ENCODE assay signal across 4 worm cellular contexts in genomic region chrII:8012071-8013031, ce11.
TF ChIP-seq lines count a peak whose summit lies in the region.

DH11.2 (plus strand) TSS chrII:8012816.

TF ChIP-seq in whole organism, L1 larva, 84 proteins besides CTCF, POLR2A, EP300 and RAD21 (continued from another document):
- TF ChIP-seq nhr-237 (tag; optimal IDR thresholded peaks at IDR 0.05; lab: Kevin White, UChicago): no peak
- peak; percentile 33 for TF ChIP-seq lin-14 (GFP tag; optimal IDR thresholded peaks at IDR 0.05; lab: Kevin White, UChicago)
- TF ChIP-seq ceh-90 (tag; optimal IDR thresholded peaks at IDR 0.05; lab: Kevin White, UChicago): no peak
- peak; percentile 27 for TF ChIP-seq lir-3 (tag; optimal IDR thresholded peaks at IDR 0.05; lab: Kevin White, UChicago; ENCODE audit: poor library complexity)
- no peak for TF ChIP-seq egl-27 (tag; optimal IDR thresholded peaks at IDR 0.05; lab: Kevin White, UChicago)
- TF ChIP-seq elt-2 (tag; optimal IDR thresholded peaks at IDR 0.05; lab: Kevin White, UChicago): peak; percentile 49
- peak in 1 of 2 experiments; percentile 1 for TF ChIP-seq lsy-2 (tag; optimal IDR thresholded peaks at IDR 0.05; lab: Kevin White, UChicago)
- TF ChIP-seq aha-1 (tag; optimal IDR thresholded peaks at IDR 0.05; lab: Kevin White, UChicago): no peak
- TF ChIP-seq nhr-19 (GFP tag; conservative IDR thresholded peaks at IDR 0.05; lab: Robert Waterston, UW): peak; percentile 51
- TF ChIP-seq skn-1 (tag; optimal IDR thresholded peaks at IDR 0.05; lab: Kevin White, UChicago): no peak
- TF ChIP-seq C16A3.4 (tag; optimal IDR thresholded peaks at IDR 0.05; lab: Kevin White, UChicago): peak; percentile 44
- no peak for TF ChIP-seq nhr-12 (tag; optimal IDR thresholded peaks at IDR 0.05; lab: Kevin White, UChicago)
- TF ChIP-seq efl-3 (GFP tag; optimal IDR thresholded peaks at IDR 0.05; lab: Kevin White, UChicago): no peak
- peak in 1 of 2 experiments; percentile 62 for TF ChIP-seq mdl-1 (tag; optimal IDR thresholded peaks at IDR 0.05; lab: Kevin White, UChicago)
- TF ChIP-seq tlp-1 (tag; optimal IDR thresholded peaks at IDR 0.05; lab: Kevin White, UChicago): no peak
- no peak for TF ChIP-seq ceh-82 (tag; optimal IDR thresholded peaks at IDR 0.05; lab: Kevin White, UChicago)
- no peak for TF ChIP-seq snpc-4 (tag; optimal IDR thresholded peaks at IDR 0.05; lab: Kevin White, UChicago)
- TF ChIP-seq nhr-20 (tag; optimal IDR thresholded peaks at IDR 0.05; lab: Kevin White, UChicago): peak; percentile 65
- peak; percentile 73 for TF ChIP-seq nhr-71 (tag; optimal IDR thresholded peaks at IDR 0.05; lab: Kevin White, UChicago)
- no peak for TF ChIP-seq xbp-1 (tag; optimal IDR thresholded peaks at IDR 0.05; lab: Kevin White, UChicago)
- TF ChIP-seq fos-1 (tag; optimal IDR thresholded peaks at IDR 0.05; lab: Kevin White, UChicago): no peak
- peak; percentile 62 for TF ChIP-seq unc-130 (tag; optimal IDR thresholded peaks at IDR 0.05; lab: Kevin White, UChicago)
- peak; percentile 37 for TF ChIP-seq mep-1 (tag; optimal IDR thresholded peaks at IDR 0.05; lab: Kevin White, UChicago)
- no peak for TF ChIP-seq fkh-10 (GFP tag; optimal IDR thresholded peaks at IDR 0.05; lab: Kevin White, UChicago)
- no peak for TF ChIP-seq hlh-4 (tag; optimal IDR thresholded peaks at IDR 0.05; lab: Kevin White, UChicago)
- no peak for TF ChIP-seq sox-4 (tag; optimal IDR thresholded peaks at IDR 0.05; lab: Kevin White, UChicago)
- TF ChIP-seq nhr-85 (tag; lab: Kevin White, UChicago): peak; percentile 74
- peak; percentile 21 for TF ChIP-seq swsn-7 (tag; optimal IDR thresholded peaks at IDR 0.05; lab: Kevin White, UChicago)
- TF ChIP-seq nhr-47 (tag; optimal IDR thresholded peaks at IDR 0.05; lab: Kevin White, UChicago): no peak
- TF ChIP-seq hlh-17 (GFP tag; optimal IDR thresholded peaks at IDR 0.05; lab: Kevin White, UChicago; ENCODE audit: borderline replicate concordance): no peak
- TF ChIP-seq tbx-2 (tag; optimal IDR thresholded peaks at IDR 0.05; lab: Kevin White, UChicago): peak; percentile 17
- peak in 1 of 6 experiments; percentile 56 for TF ChIP-seq elt-3 (tag; optimal IDR thresholded peaks at IDR 0.05; lab: Kevin White, UChicago)

TF ChIP-seq in whole organism, L2 larva, 48 proteins besides CTCF, POLR2A, EP300 and RAD21 (continued from another document):
- TF ChIP-seq sma-9 (GFP tag; optimal IDR thresholded peaks at IDR 0.05; lab: Kevin White, UChicago) (peak; percentile 80), sma-9 (tag; optimal IDR thresholded peaks at IDR 0.05; lab: Kevin White, UChicago) (no peak), mbf-1 (tag; optimal IDR thresholded peaks at IDR 0.05; lab: Kevin White, UChicago) (no peak)

TF ChIP-seq in whole organism, L3 larva, 47 proteins besides CTCF, POLR2A, EP300 and RAD21 (continued from another document):
- TF ChIP-seq skn-1 (tag; optimal IDR thresholded peaks at IDR 0.05; lab: Kevin White, UChicago) (no peak), hmg-11 (tag; optimal IDR thresholded peaks at IDR 0.05; lab: Kevin White, UChicago) (no peak), nhr-76 (tag; optimal IDR thresholded peaks at IDR 0.05; lab: Kevin White, UChicago) (no peak), nhr-77 (tag; optimal IDR thresholded peaks at IDR 0.05; lab: Kevin White, UChicago) (no peak), nhr-237 (tag; optimal IDR thresholded peaks at IDR 0.05; lab: Kevin White, UChicago) (no peak), nhr-67 (tag; optimal IDR thresholded peaks at IDR 0.05; lab: Kevin White, UChicago) (no peak)

TF ChIP-seq in whole organism, L4 larva, 104 proteins besides CTCF, POLR2A, EP300 and RAD21 (continued from another document):
- TF ChIP-seq arid-1 (GFP tag; conservative IDR thresholded peaks at IDR 0.05; lab: Robert Waterston, UW) (no peak), hlh-30 (tag; optimal IDR thresholded peaks at IDR 0.05; lab: Kevin White, UChicago; ENCODE audit: insufficient read depth) (peak; percentile 65), ceh-28 (tag; optimal IDR thresholded peaks at IDR 0.05; lab: Kevin White, UChicago) (no peak), nhr-28 (tag; optimal IDR thresholded peaks at IDR 0.05; lab: Kevin White, UChicago) (peak; percentile 29), unc-62 (GFP tag; optimal IDR thresholded peaks at IDR 0.05 in 1 of 2; lab: Kevin White, UChicago) (peak in 1 of 2 experiments; percentile 96), unc-62 (tag; optimal IDR thresholded peaks at IDR 0.05; lab: Kevin White, UChicago) (no peak), php-3 (GFP tag; IDR thresholded peaks at IDR 0.05; lab: Robert Waterston, UW) (no peak; the same call in 1 of the 2 replicates), fos-1 (tag; optimal IDR thresholded peaks at IDR 0.05; lab: Kevin White, UChicago) (no peak)
